Fruit fly (Drosophila melanogaster) whole organism, pupa: ENCODE measurements around the gene CG4572.

ENCODE experiments used
- CG10348 ChIP-seq: fragments of 200-800 bp; sonication (Bioruptor generic); IDR thresholded peaks from 2 replicates; pipeline ENCODE4 v1.3.6; 2022; ENCODE audit warnings: missing biosample characterization, missing genetic modification characterization
- CG12605 ChIP-seq: fragments of 200-800 bp; sonication (Bioruptor generic); IDR thresholded peaks from 2 replicates; pipeline ENCODE4 v1.3.6; 2022; ENCODE audit warnings: missing biosample characterization, missing genetic modification characterization
- CG13204 ChIP-seq: fragments of 200-800 bp; sonication (Bioruptor generic); optimal IDR thresholded peaks from 2 replicates; lab custom pipeline; 2018; ENCODE audit warnings: missing biosample characterization, mild to moderate bottlenecking, missing genetic modification characterization, moderate library complexity
- CG14655 ChIP-seq: fragments of 200-800 bp; sonication (Bioruptor generic); optimal IDR thresholded peaks from 3 replicates; lab custom pipeline; 2017; ENCODE audit warnings: mild to moderate bottlenecking, missing biosample characterization, missing genetic modification reagents, missing genetic modification characterization
- CG15710 ChIP-seq: fragments of 200-800 bp; sonication (Bioruptor generic); optimal IDR thresholded peaks from 2 replicates; lab custom pipeline; 2018; ENCODE audit warnings: missing biosample characterization, mild to moderate bottlenecking, missing genetic modification characterization, moderate library complexity
- CG17806 ChIP-seq: fragments of 200-800 bp; sonication (Bioruptor generic); optimal IDR thresholded peaks from 2 replicates; lab custom pipeline; 2018; ENCODE audit warnings: missing biosample characterization, mild to moderate bottlenecking, missing genetic modification characterization, moderate library complexity
- CG32121 ChIP-seq: fragments of 200-800 bp; sonication (Bioruptor generic); IDR thresholded peaks from 2 replicates; pipeline ENCODE4 v1.3.6; 2022; ENCODE audit warnings: missing biosample characterization, missing genetic modification characterization
- CG34367 ChIP-seq: fragments of 200-800 bp; sonication (Bioruptor generic); optimal IDR thresholded peaks from 2 replicates; lab custom pipeline; 2018; ENCODE audit warnings: missing biosample characterization, mild to moderate bottlenecking, missing genetic modification characterization
- CG4496 ChIP-seq: fragments of 200-800 bp; sonication (Bioruptor generic); IDR thresholded peaks from 3 replicates; pipeline ENCODE4 v1.3.6; 2022; ENCODE audit warnings: missing biosample characterization, missing genetic modification characterization
- CG8159 ChIP-seq: fragments of 200-800 bp; sonication (Bioruptor generic); optimal IDR thresholded peaks from 3 replicates; lab custom pipeline; 2018; ENCODE audit warnings: missing biosample characterization, mild to moderate bottlenecking, missing genetic modification characterization, moderate library complexity
- CG8301 ChIP-seq: fragments of 200-800 bp; sonication (Bioruptor generic); optimal IDR thresholded peaks from 2 replicates; lab custom pipeline; 2018; ENCODE audit warnings: missing biosample characterization, mild to moderate bottlenecking, missing genetic modification characterization
- CG9948 ChIP-seq: fragments of 200-800 bp; sonication (Bioruptor generic); optimal IDR thresholded peaks from 2 replicates; lab custom pipeline; 2018; ENCODE audit warnings: missing biosample characterization, mild to moderate bottlenecking, missing genetic modification characterization, moderate library complexity
- D1 ChIP-seq: fragments of 200-800 bp; sonication (Bioruptor generic); optimal IDR thresholded peaks from 2 replicates; lab custom pipeline; 2018; ENCODE audit warnings: missing biosample characterization, mild to moderate bottlenecking, missing genetic modification characterization, moderate library complexity
- EcR ChIP-seq: fragments of 200-800 bp; sonication (Bioruptor generic); optimal IDR thresholded peaks from 3 replicates; lab custom pipeline; 2019; ENCODE audit warnings: missing biosample characterization, missing genetic modification characterization, mild to moderate bottlenecking, moderate library complexity, missing genetic modification reagents
- Ets98B ChIP-seq: fragments of 200-800 bp; sonication (Bioruptor generic); IDR thresholded peaks from 2 replicates; pipeline ENCODE4 v1.3.6; 2022; ENCODE audit warnings: missing biosample characterization, missing genetic modification characterization
- Pif1A ChIP-seq: fragments of 200-800 bp; sonication (Bioruptor generic); optimal IDR thresholded peaks from 3 replicates; lab custom pipeline; 2016; ENCODE audit warnings: missing biosample characterization, missing genetic modification characterization
- Pif1B ChIP-seq: fragments of 200-800 bp; sonication (Bioruptor generic); optimal IDR thresholded peaks from 3 replicates; lab custom pipeline; 2016; ENCODE audit warnings: missing biosample characterization, missing genetic modification characterization
- Snoo ChIP-seq: fragments of 200-800 bp; sonication (Bioruptor generic); optimal IDR thresholded peaks from 3 replicates; lab custom pipeline; 2017; ENCODE audit warnings: missing biosample characterization, mild to moderate bottlenecking, missing genetic modification characterization, inconsistent platforms
- fd96Ca ChIP-seq: fragments of 200-800 bp; sonication (Bioruptor generic); IDR thresholded peaks from 3 replicates; pipeline ENCODE4 v1.3.6; 2022; ENCODE audit warnings: missing biosample characterization, missing genetic modification characterization
- gl ChIP-seq: fragments of 200-800 bp; sonication (Bioruptor generic); optimal IDR thresholded peaks from 2 replicates; lab custom pipeline; 2018; ENCODE audit warnings: missing biosample characterization, mild to moderate bottlenecking, missing genetic modification characterization
- rn ChIP-seq: fragments of 200-800 bp; sonication (Bioruptor generic); IDR thresholded peaks from 2 replicates; pipeline ENCODE4 v1.3.6; 2022; ENCODE audit warnings: missing biosample characterization, missing genetic modification characterization

The CG4572 gene

dm6 chr3R:19879470-19880052, 15.4 kb upstream of the CG4572 start, which contains the start of gene Ask1:
Ask1 (plus strand) TSS chr3R:19879719.
- TF ChIP-seq CG17806 (tag; lab: Kevin White, UChicago): no peak
- no peak for TF ChIP-seq CG15710 (tag; lab: Kevin White, UChicago)
- no peak for TF ChIP-seq CG12605 (GFP tag; lab: Robert Waterston, UW)
- TF ChIP-seq CG13204 (GFP tag; lab: Kevin White, UChicago): no peak
- TF ChIP-seq CG9948 (tag; lab: Kevin White, UChicago): no peak
- TF ChIP-seq Snoo (tag; lab: Kevin White, UChicago): no peak

- TF ChIP-seq fd96Ca: no peak
- TF ChIP-seq CG4496 (GFP tag; lab: Robert Waterston, UW): peak; percentile 55; the same call in 2 of the 3 replicates
- peak; percentile 66 for TF ChIP-seq CG12605 (GFP tag; lab: Robert Waterston, UW)
- peak; percentile 34 for TF ChIP-seq CG8301 (tag; lab: Kevin White, UChicago)
- TF ChIP-seq CG8159 (tag; lab: Kevin White, UChicago): peak; percentile 34
- TF ChIP-seq D1: no peak
- no peak for TF ChIP-seq EcR (GFP tag; lab: Kevin White, UChicago)
- no peak for TF ChIP-seq CG14655 (GFP tag; lab: Kevin White, UChicago)
- TF ChIP-seq Ets98B (GFP tag; lab: Robert Waterston, UW): no peak; the same call in 1 of the 2 replicates
- peak; percentile 1 for TF ChIP-seq CG15710 (tag; lab: Kevin White, UChicago)
- TF ChIP-seq CG32121 (GFP tag; lab: Robert Waterston, UW): 0 out of 2 replicates have a peak, but pooled peaks have one; percentile 16
- TF ChIP-seq CG10348 (GFP tag; lab: Robert Waterston, UW): no peak
- TF ChIP-seq CG17806 (tag; lab: Kevin White, UChicago): peak; percentile 2
- TF ChIP-seq Pif1B: peak; percentile 36
- TF ChIP-seq CG34367 (tag; lab: Kevin White, UChicago): peak; percentile 29
- TF ChIP-seq Snoo (tag; lab: Kevin White, UChicago): no peak
- TF ChIP-seq CG9948 (tag; lab: Kevin White, UChicago): no peak
- peak; percentile 85 for TF ChIP-seq gl (tag; lab: Kevin White, UChicago)
- TF ChIP-seq Pif1A (GFP tag; lab: Kevin White, UChicago): peak; percentile 38
- peak; percentile 51 for TF ChIP-seq CG13204 (GFP tag; lab: Kevin White, UChicago)
- TF ChIP-seq rn (GFP tag; lab: Robert Waterston, UW): no peak
Observed at dm6 chr3R:19877427-19878076, 13.4 kb upstream of the CG4572 start, which contains the start of the genes CG17186 and Arc42. CG17186 (minus strand) TSS chr3R:19877514. Arc42 (plus strand) TSS chr3R:19877737.

- TF ChIP-seq CG9948 (tag; lab: Kevin White, UChicago) (no peak), D1 (no peak), CG12605 (GFP tag; lab: Robert Waterston, UW) (no peak), CG13204 (GFP tag; lab: Kevin White, UChicago) (peak; percentile 40), Pif1B (peak; percentile 46), EcR (GFP tag; lab: Kevin White, UChicago) (peak; percentile 58), fd96Ca (peak; percentile 51; the same call in 1 of the 3 replicates), CG10348 (GFP tag; lab: Robert Waterston, UW) (no peak), CG8159 (tag; lab: Kevin White, UChicago) (peak; percentile 36), CG32121 (GFP tag; lab: Robert Waterston, UW) (no peak), CG34367 (tag; lab: Kevin White, UChicago) (no peak), CG14655 (GFP tag; lab: Kevin White, UChicago) (no peak), gl (tag; lab: Kevin White, UChicago) (peak; percentile 60), Snoo (tag; lab: Kevin White, UChicago) (peak; percentile 21), CG15710 (tag; lab: Kevin White, UChicago) (peak; percentile 12), rn (GFP tag; lab: Robert Waterston, UW) (no peak), Ets98B (GFP tag; lab: Robert Waterston, UW) (no peak), CG8301 (tag; lab: Kevin White, UChicago) (peak; percentile 36), CG17806 (tag; lab: Kevin White, UChicago) (peak; percentile 19), Pif1A (GFP tag; lab: Kevin White, UChicago) (peak; percentile 23), CG4496 (GFP tag; lab: Robert Waterston, UW) (peak; percentile 80)
Observed at dm6 chr3R:19875118-19875887, 11.1 kb upstream of the CG4572 start, which contains the start of gene Mrp5. Mrp5 (minus strand) TSS chr3R:19875678.

- no peak for TF ChIP-seq fd96Ca
- TF ChIP-seq CG4496 (GFP tag; lab: Robert Waterston, UW): no peak
- TF ChIP-seq Pif1A (GFP tag; lab: Kevin White, UChicago): no peak
- TF ChIP-seq CG14655 (GFP tag; lab: Kevin White, UChicago): no peak
- TF ChIP-seq CG34367 (tag; lab: Kevin White, UChicago): no peak
- TF ChIP-seq Pif1B: no peak
- no peak for TF ChIP-seq Snoo (tag; lab: Kevin White, UChicago)
- no peak for TF ChIP-seq CG10348 (GFP tag; lab: Robert Waterston, UW)
- TF ChIP-seq EcR (GFP tag; lab: Kevin White, UChicago): no peak
- TF ChIP-seq gl (tag; lab: Kevin White, UChicago): no peak
- no peak for TF ChIP-seq Ets98B (GFP tag; lab: Robert Waterston, UW)
Observed at dm6 chr3R:19873102-19873737, 9.0 kb upstream of the CG4572 start.
